Worm (Caenorhabditis elegans) whole organism, young adult: ENCODE measurements around the gene abhd-14.

Experiments
- C06A6.2 ChIP-seq: fragments of 200-800 bp; sonication (Bioruptor generic); conservative IDR thresholded peaks from 2 replicates; pipeline ENCODE4 v1.3.6; 2022; ENCODE audit warnings: missing genetic modification characterization, missing compliant biosample characterization
- F10E7.11 ChIP-seq: sonication (generic microtip); optimal IDR thresholded peaks from 2 replicates; lab custom pipeline; 2017; ENCODE audit warnings: mild to moderate bottlenecking, missing genetic modification characterization, moderate library complexity, missing compliant biosample characterization
- F23B12.7 ChIP-seq: sonication (generic microtip); optimal IDR thresholded peaks from 2 replicates; lab custom pipeline; 2017; ENCODE audit warnings: missing genetic modification characterization, mild to moderate bottlenecking, missing compliant biosample characterization, antibody characterized with exemption, moderate library complexity; ENCODE audit not compliant: insufficient read depth
- F33H1.4 ChIP-seq: fragments of 200-800 bp; sonication (Bioruptor generic); IDR thresholded peaks from 2 replicates; pipeline ENCODE4 v1.3.6; 2022; ENCODE audit warnings: missing genetic modification reagents, missing genetic modification characterization, missing compliant biosample characterization
- F37B4.10 ChIP-seq: fragments of 200-800 bp; sonication (Bioruptor generic); IDR thresholded peaks from 2 replicates; pipeline ENCODE4 v1.3.6; 2022; ENCODE audit warnings: missing genetic modification characterization, missing compliant biosample characterization
- F49E8.2 ChIP-seq: sonication (generic microtip); optimal IDR thresholded peaks from 3 replicates; lab custom pipeline; 2017; ENCODE audit warnings: missing genetic modification characterization, mild to moderate bottlenecking, missing compliant biosample characterization, antibody characterized with exemption, moderate library complexity; ENCODE audit not compliant: insufficient read depth
- F52B5.7 ChIP-seq: sonication (generic microtip); optimal IDR thresholded peaks from 2 replicates; lab custom pipeline; 2016; ENCODE audit warnings: mild to moderate bottlenecking, missing genetic modification characterization, missing compliant biosample characterization
- F55B11.4 ChIP-seq: sonication (generic microtip); optimal IDR thresholded peaks from 2 replicates; lab custom pipeline; 2016; ENCODE audit warnings: missing compliant biosample characterization, missing genetic modification characterization, borderline replicate concordance; ENCODE audit not compliant: insufficient read depth
- K11D2.4 ChIP-seq: fragments of 200-800 bp; sonication (Bioruptor generic); IDR thresholded peaks from 2 replicates; pipeline ENCODE4 v1.3.6; 2022; ENCODE audit warnings: missing genetic modification reagents, missing genetic modification characterization, missing compliant biosample characterization
- T26A5.8 ChIP-seq: sonication (generic microtip); optimal IDR thresholded peaks from 2 replicates; lab custom pipeline; 2016; ENCODE audit warnings: missing genetic modification characterization, missing compliant biosample characterization
- Y53G8AR.9 ChIP-seq: fragments of 200-800 bp; sonication (Bioruptor generic); conservative IDR thresholded peaks from 2 replicates; pipeline ENCODE4 v1.3.6; 2022; ENCODE audit warnings: missing genetic modification reagents, missing genetic modification characterization, missing compliant biosample characterization
- Y79H2A.3 ChIP-seq: fragments of 200-800 bp; sonication (Bioruptor generic); conservative IDR thresholded peaks from 2 replicates; pipeline ENCODE4 v1.3.6; 2022; ENCODE audit warnings: missing genetic modification reagents, missing genetic modification characterization, missing compliant biosample characterization
- ama-1 ChIP-seq, 3 experiments: fragments of 150-350 bp in 1 of 3; sonication (generic microtip) in 2 of 3; optimal IDR thresholded peaks; 2 replicates each; lab custom pipeline; 2014 to 2018; ENCODE audit warnings: missing biosample characterization in 2 of 3, missing genetic modification characterization in 2 of 3, missing genetic modification reagents in 2 of 3
- attf-5 ChIP-seq: fragments of 200-800 bp; sonication (Bioruptor generic); optimal IDR thresholded peaks from 2 replicates; lab custom pipeline; 2018; ENCODE audit warnings: mild to moderate bottlenecking, missing genetic modification characterization, missing compliant biosample characterization
- attf-6 ChIP-seq: fragments of 200-800 bp; sonication (Bioruptor generic); IDR thresholded peaks from 2 replicates; pipeline ENCODE4 v1.3.6; 2022; ENCODE audit warnings: missing genetic modification reagents, missing genetic modification characterization, missing compliant biosample characterization
- bed-1 ChIP-seq: fragments of 200-800 bp; sonication (Bioruptor generic); IDR thresholded peaks from 2 replicates; pipeline ENCODE4 v1.3.6; 2022; ENCODE audit warnings: missing genetic modification reagents, missing genetic modification characterization, missing compliant biosample characterization
- ccch-3 ChIP-seq: fragments of 200-800 bp; sonication (Bioruptor generic); optimal IDR thresholded peaks from 2 replicates; lab custom pipeline; 2018; ENCODE audit warnings: mild to moderate bottlenecking, missing genetic modification characterization, missing compliant biosample characterization
- cebp-1 ChIP-seq, 2 experiments: fragments of 200-800 bp in 1 of 2; sonication (Bioruptor generic) in 1 of 2; sonication (generic microtip) in 1 of 2; IDR thresholded peaks in 1 of 2; optimal IDR thresholded peaks in 1 of 2; 2 replicates each; pipeline versions ENCODE4 v1.3.6 to Lab custom; 2017 to 2022; ENCODE audit warnings: missing compliant biosample characterization in 2 of 2, missing genetic modification characterization in 2 of 2, mild to moderate bottlenecking in 1 of 2, missing genetic modification reagents in 1 of 2, moderate library complexity in 1 of 2
- ceh-79 ChIP-seq: sonication (generic microtip); optimal IDR thresholded peaks from 2 replicates; lab custom pipeline; 2017; ENCODE audit warnings: mild to moderate bottlenecking, missing genetic modification characterization, missing compliant biosample characterization
- ceh-91 ChIP-seq: fragments of 200-800 bp; sonication (Bioruptor generic); IDR thresholded peaks from 2 replicates; pipeline ENCODE4 v1.3.6; 2022; ENCODE audit warnings: missing genetic modification reagents, missing genetic modification characterization, missing compliant biosample characterization
- chd-7 ChIP-seq: sonication (generic microtip); optimal IDR thresholded peaks from 2 replicates; lab custom pipeline; 2016; ENCODE audit warnings: mild to moderate bottlenecking, missing genetic modification characterization, moderate library complexity, missing compliant biosample characterization
- dpff-1 ChIP-seq: sonication (generic microtip); optimal IDR thresholded peaks from 2 replicates; lab custom pipeline; 2017; ENCODE audit warnings: mild to moderate bottlenecking, missing genetic modification characterization, missing compliant biosample characterization
- dpl-1 ChIP-seq: fragments of 150-350 bp; optimal IDR thresholded peaks from 2 replicates; lab custom pipeline; 2014; ENCODE audit warnings: missing biosample characterization, missing genetic modification reagents, missing genetic modification characterization
- ekl-4 ChIP-seq: fragments of 200-800 bp; sonication (Bioruptor generic); IDR thresholded peaks from 2 replicates; pipeline ENCODE4 v1.3.6; 2022; ENCODE audit warnings: missing genetic modification reagents, missing genetic modification characterization, missing compliant biosample characterization
- ets-4 ChIP-seq: fragments of 200-800 bp; sonication (Bioruptor generic); optimal IDR thresholded peaks from 2 replicates; lab custom pipeline; 2018; ENCODE audit warnings: mild to moderate bottlenecking, missing genetic modification characterization, missing compliant biosample characterization
- hlh-26 ChIP-seq: fragments of 200-800 bp; sonication (Bioruptor generic); conservative IDR thresholded peaks from 2 replicates; pipeline ENCODE4 v1.3.6; 2022; ENCODE audit warnings: missing genetic modification reagents, missing genetic modification characterization, missing compliant biosample characterization
- lin-26 ChIP-seq: fragments of 200-800 bp; sonication (Bioruptor generic); IDR thresholded peaks from 2 replicates; pipeline ENCODE4 v1.3.6; 2022; ENCODE audit warnings: missing genetic modification reagents, missing genetic modification characterization, missing compliant biosample characterization
- lin-35 ChIP-seq, 3 experiments: fragments of 150-350 bp in 2 of 3; sonication (generic microtip) in 1 of 3; optimal IDR thresholded peaks; 2 replicates each; lab custom pipeline; 2014 to 2018; ENCODE audit warnings: missing biosample characterization in 3 of 3, missing genetic modification characterization in 3 of 3, missing genetic modification reagents in 3 of 3
- madf-10 ChIP-seq: sonication (generic microtip); optimal IDR thresholded peaks from 2 replicates; lab custom pipeline; 2016; ENCODE audit warnings: mild to moderate bottlenecking, missing genetic modification characterization, missing compliant biosample characterization
- madf-6 ChIP-seq: fragments of 200-800 bp; sonication (Bioruptor generic); IDR thresholded peaks from 2 replicates; pipeline ENCODE4 v1.3.6; 2022; ENCODE audit warnings: missing genetic modification reagents, missing genetic modification characterization, missing compliant biosample characterization
- madf-8 ChIP-seq: fragments of 200-800 bp; sonication (Bioruptor generic); conservative IDR thresholded peaks from 2 replicates; pipeline ENCODE4 v1.3.6; 2022; ENCODE audit warnings: missing genetic modification reagents, missing genetic modification characterization, missing compliant biosample characterization
- mcd-1 ChIP-seq: fragments of 200-800 bp; sonication (Bioruptor generic); IDR thresholded peaks from 2 replicates; pipeline ENCODE4 v1.3.6; 2022; ENCODE audit warnings: missing genetic modification reagents, missing genetic modification characterization, missing compliant biosample characterization
- mel-28 ChIP-seq: sonication (generic microtip); optimal IDR thresholded peaks from 2 replicates; lab custom pipeline; 2016; ENCODE audit warnings: borderline replicate concordance, mild to moderate bottlenecking, missing genetic modification characterization, missing compliant biosample characterization
- mes-4 ChIP-seq: sonication (generic microtip); optimal IDR thresholded peaks from 2 replicates; lab custom pipeline; 2016; ENCODE audit warnings: missing genotype, missing genetic modification characterization, missing compliant biosample characterization
- nfya-1 ChIP-seq: sonication (generic microtip); optimal IDR thresholded peaks from 2 replicates; lab custom pipeline; 2017; ENCODE audit warnings: antibody characterized with exemption, missing compliant biosample characterization, missing genetic modification characterization, borderline replicate concordance; ENCODE audit not compliant: insufficient read depth
- pbrm-1 ChIP-seq: fragments of 200-800 bp; sonication (Bioruptor generic); IDR thresholded peaks from 2 replicates; pipeline ENCODE4 v1.3.6; 2022; ENCODE audit warnings: missing genetic modification reagents, missing genetic modification characterization, missing compliant biosample characterization
- rcor-1 ChIP-seq: fragments of 200-800 bp; sonication (Bioruptor generic); IDR thresholded peaks from 2 replicates; pipeline ENCODE4 v1.3.6; 2022; ENCODE audit warnings: missing genetic modification reagents, missing genetic modification characterization, missing compliant biosample characterization
- sea-2 ChIP-seq: fragments of 200-800 bp; sonication (Bioruptor generic); IDR thresholded peaks from 2 replicates; pipeline ENCODE4 v1.3.6; 2022; ENCODE audit warnings: missing genetic modification characterization, missing compliant biosample characterization
- snpc-1.1 ChIP-seq: sonication (generic microtip); optimal IDR thresholded peaks from 2 replicates; lab custom pipeline; 2017; ENCODE audit warnings: missing genetic modification characterization, mild to moderate bottlenecking, missing compliant biosample characterization, antibody characterized with exemption, moderate library complexity, missing genotype, missing genetic modification reagents; ENCODE audit not compliant: insufficient read depth
- snpc-1.3 ChIP-seq: sonication (generic microtip); optimal IDR thresholded peaks from 2 replicates; lab custom pipeline; 2017; ENCODE audit warnings: missing genetic modification characterization, mild to moderate bottlenecking, missing compliant biosample characterization, antibody characterized with exemption, moderate library complexity, missing genotype, missing genetic modification reagents; ENCODE audit not compliant: insufficient read depth
- snpc-3.4 ChIP-seq: sonication (generic microtip); optimal IDR thresholded peaks from 2 replicates; lab custom pipeline; 2017; ENCODE audit warnings: missing genetic modification characterization, mild to moderate bottlenecking, missing compliant biosample characterization, antibody characterized with exemption, moderate library complexity, missing genotype, missing genetic modification reagents
- tlf-1 ChIP-seq: fragments of 200-800 bp; sonication (Bioruptor generic); optimal IDR thresholded peaks from 2 replicates; lab custom pipeline; 2018; ENCODE audit warnings: mild to moderate bottlenecking, missing genetic modification characterization, missing compliant biosample characterization
- zfh-2 ChIP-seq: fragments of 200-800 bp; sonication (Bioruptor generic); conservative IDR thresholded peaks from 2 replicates; pipeline ENCODE4 v1.3.6; 2022; ENCODE audit warnings: missing genetic modification reagents, missing genetic modification characterization, missing compliant biosample characterization
- ztf-22 ChIP-seq: fragments of 200-800 bp; sonication (Bioruptor generic); optimal IDR thresholded peaks from 2 replicates; lab custom pipeline; 2018; ENCODE audit warnings: mild to moderate bottlenecking, missing genetic modification characterization, moderate library complexity, missing compliant biosample characterization

abhd-14 gene

ce11 chrIV:998914-999313, 30.9 kb downstream of the abhd-14 start, which contains the start of gene Y55F3AM.5:
Y55F3AM.5 (plus strand) TSS chrIV:999214.
- TF ChIP-seq rcor-1 (GFP tag; lab: Robert Waterston, UW) (no peak), ekl-4 (GFP tag; lab: Robert Waterston, UW) (no peak), T26A5.8 (no peak), cebp-1 (GFP tag; IDR thresholded peaks at IDR 0.05; lab: Robert Waterston, UW) (no peak), cebp-1 (tag; optimal IDR thresholded peaks at IDR 0.05; lab: Kevin White, UChicago) (peak; percentile 48), mel-28 (tag; lab: Kevin White, UChicago) (no peak)

- TF ChIP-seq F55B11.4 (tag; lab: Kevin White, UChicago), result no peak
- no peak for TF ChIP-seq chd-7 (tag; lab: Kevin White, UChicago)
- TF ChIP-seq F52B5.7, result no peak
- TF ChIP-seq snpc-1.1, result no peak
- TF ChIP-seq dpff-1 (tag; lab: Kevin White, UChicago), result no peak
- TF ChIP-seq attf-6 (GFP tag; lab: Robert Waterston, UW), result no peak
- no peak for TF ChIP-seq F10E7.11 (tag; lab: Kevin White, UChicago)
- TF ChIP-seq ceh-91 (GFP tag; lab: Robert Waterston, UW), result no peak
- TF ChIP-seq Y53G8AR.9 (GFP tag; lab: Robert Waterston, UW), result no peak
- no peak for TF ChIP-seq F23B12.7 (tag; lab: Kevin White, UChicago)
- TF ChIP-seq ccch-3, result no peak
- TF ChIP-seq madf-10, result no peak
- TF ChIP-seq F37B4.10 (GFP tag; lab: Robert Waterston, UW), result no peak
- peak; percentile 15 for TF ChIP-seq snpc-3.4 (tag; lab: Kevin White, UChicago)
- TF ChIP-seq ztf-22 (GFP tag; lab: Kevin White, UChicago), result no peak
- TF ChIP-seq zfh-2 (GFP tag; lab: Robert Waterston, UW), result no peak
- peak; percentile 8 for TF ChIP-seq F49E8.2 (tag; lab: Kevin White, UChicago)
- no peak for TF ChIP-seq ama-1 (optimal IDR thresholded peaks at IDR 0.05; lab: Kevin White, UChicago)
- TF ChIP-seq ama-1 (GFP tag; optimal IDR thresholded peaks at IDR 0.05; lab: Kevin White, UChicago), result no peak
- TF ChIP-seq bed-1 (GFP tag; lab: Robert Waterston, UW), result no peak
- TF ChIP-seq lin-26 (GFP tag; lab: Robert Waterston, UW), result no peak
- peak; percentile 15; the same call in 1 of the 2 replicates for TF ChIP-seq madf-6 (GFP tag; lab: Robert Waterston, UW)
- no peak for TF ChIP-seq sea-2 (GFP tag; lab: Robert Waterston, UW)
- TF ChIP-seq attf-5, result no peak
- TF ChIP-seq ets-4, result no peak
- TF ChIP-seq madf-8 (GFP tag; lab: Robert Waterston, UW), result no peak
- TF ChIP-seq Y79H2A.3 (GFP tag; lab: Robert Waterston, UW), result no peak
- TF ChIP-seq K11D2.4 (GFP tag; lab: Robert Waterston, UW), result no peak
- no peak for TF ChIP-seq hlh-26 (GFP tag; lab: Robert Waterston, UW)
- peak; percentile 25; the same call in 1 of the 2 replicates for TF ChIP-seq F33H1.4 (GFP tag; lab: Robert Waterston, UW)
- no peak for TF ChIP-seq pbrm-1 (GFP tag; lab: Robert Waterston, UW)
- TF ChIP-seq nfya-1 (tag; lab: Kevin White, UChicago), result no peak
- no peak for TF ChIP-seq ceh-79 (tag; lab: Kevin White, UChicago)
- TF ChIP-seq mcd-1, result peak; percentile 96
- TF ChIP-seq tlf-1 (GFP tag; lab: Kevin White, UChicago), result no peak
- TF ChIP-seq snpc-1.3, result no peak
- TF ChIP-seq lin-35 (GFP tag; optimal IDR thresholded peaks at IDR 0.05; lab: Kevin White, UChicago), result peak in 1 of 3 experiments; percentile 30
- no peak for TF ChIP-seq C06A6.2 (GFP tag; lab: Robert Waterston, UW)
- peak; percentile 45 for TF ChIP-seq dpl-1 (GFP tag; lab: Kevin White, UChicago)
- no peak for TF ChIP-seq mes-4 (tag; lab: Kevin White, UChicago)
These were observed 38.0 kb downstream of the abhd-14 start, which contains the start of gene lep-2 for ce11 chrIV:991647-992400. lep-2 (plus strand) TSS chrIV:992283.
